Fruit fly (Drosophila melanogaster) whole organism, prepupa: ENCODE data around the gene rtv.

Experiments used
- Blimp-1 ChIP-seq: fragments of 200-800 bp; sonication (Bioruptor generic); optimal IDR thresholded peaks from 3 replicates; lab custom pipeline; 2017; ENCODE audit warnings: missing biosample characterization, missing genetic modification characterization, mild to moderate bottlenecking, moderate library complexity, missing genetic modification reagents
- CG10631 ChIP-seq: fragments of 200-800 bp; sonication (Bioruptor generic); optimal IDR thresholded peaks from 2 replicates; lab custom pipeline; 2016; ENCODE audit warnings: missing biosample characterization, missing genetic modification characterization
- CG10669 ChIP-seq: fragments of 200-800 bp; sonication (Bioruptor generic); optimal IDR thresholded peaks from 3 replicates; lab custom pipeline; 2018; ENCODE audit warnings: missing biosample characterization, mild to moderate bottlenecking, missing genetic modification characterization, moderate library complexity
- CG11294 ChIP-seq: fragments of 200-800 bp; sonication (Bioruptor generic); IDR thresholded peaks from 2 replicates; pipeline ENCODE4 v1.3.6; 2022; ENCODE audit warnings: missing biosample characterization, missing genetic modification characterization
- CG15336 ChIP-seq: fragments of 200-800 bp; sonication (Bioruptor generic); IDR thresholded peaks from 2 replicates; pipeline ENCODE4 v1.3.6; 2022; ENCODE audit warnings: missing biosample characterization, missing genetic modification characterization
- CG1621 ChIP-seq: fragments of 200-800 bp; sonication (Bioruptor generic); optimal IDR thresholded peaks from 3 replicates; lab custom pipeline; 2018; ENCODE audit warnings: missing biosample characterization, mild to moderate bottlenecking, missing genetic modification characterization
- CG3032 ChIP-seq: fragments of 200-800 bp; optimal IDR thresholded peaks from 2 replicates; lab custom pipeline; 2019; ENCODE audit warnings: missing biosample characterization, mild to moderate bottlenecking, missing genetic modification characterization, moderate library complexity
- CG31627 ChIP-seq: fragments of 200-800 bp; sonication (Bioruptor generic); optimal IDR thresholded peaks from 3 replicates; lab custom pipeline; 2016; ENCODE audit warnings: missing biosample characterization, missing genetic modification characterization
- CG6163 ChIP-seq: fragments of 200-800 bp; sonication (Bioruptor generic); IDR thresholded peaks from 3 replicates; pipeline ENCODE4 v1.3.6; 2022; ENCODE audit warnings: missing biosample characterization, missing genetic modification characterization
- CG6792 ChIP-seq: fragments of 200-800 bp; sonication (Bioruptor generic); optimal IDR thresholded peaks from 3 replicates; lab custom pipeline; 2016; ENCODE audit warnings: missing biosample characterization, missing genetic modification characterization
- CG6808 ChIP-seq: fragments of 200-800 bp; sonication (Bioruptor generic); optimal IDR thresholded peaks from 3 replicates; lab custom pipeline; 2017; ENCODE audit warnings: missing biosample characterization, missing genetic modification characterization, mild to moderate bottlenecking, moderate library complexity, missing genetic modification reagents
- CG6854 ChIP-seq: fragments of 200-800 bp; sonication (Bioruptor generic); optimal IDR thresholded peaks from 2 replicates; lab custom pipeline; 2017; ENCODE audit warnings: missing biosample characterization, mild to moderate bottlenecking, missing genetic modification characterization
- CG8119 ChIP-seq: fragments of 200-800 bp; sonication (Bioruptor generic); IDR thresholded peaks from 3 replicates; pipeline ENCODE4 v1.3.6; 2022; ENCODE audit warnings: missing biosample characterization, missing genetic modification characterization
- CG8319 ChIP-seq: fragments of 200-800 bp; sonication (Bioruptor generic); optimal IDR thresholded peaks from 3 replicates; lab custom pipeline; 2016; ENCODE audit warnings: missing biosample characterization, missing genetic modification characterization
- Eip78C ChIP-seq: fragments of 200-800 bp; sonication (Bioruptor generic); peaks from one replicate; lab custom pipeline; 2016; ENCODE audit warnings: missing biosample characterization, missing genetic modification characterization
- Eip93F ChIP-seq: fragments of 200-800 bp; sonication (Bioruptor generic); optimal IDR thresholded peaks from 2 replicates; lab custom pipeline; 2016; ENCODE audit warnings: missing biosample characterization, mild to moderate bottlenecking, missing genetic modification characterization
- Hr38 ChIP-seq: sonication (Bioruptor generic); optimal IDR thresholded peaks from 2 replicates; lab custom pipeline; 2016; ENCODE audit warnings: missing biosample characterization, missing genetic modification characterization
- Hr39 ChIP-seq: fragments of 200-800 bp; sonication (Bioruptor generic); optimal IDR thresholded peaks from 2 replicates; lab custom pipeline; 2016; ENCODE audit warnings: missing biosample characterization, missing genetic modification characterization
- Hr4 ChIP-seq: fragments of 200-800 bp; sonication (Bioruptor generic); optimal IDR thresholded peaks from 3 replicates; lab custom pipeline; 2016; ENCODE audit warnings: missing biosample characterization, missing genetic modification characterization
- Lpt ChIP-seq: fragments of 200-800 bp; sonication (Bioruptor generic); optimal IDR thresholded peaks from 3 replicates; lab custom pipeline; 2016; ENCODE audit warnings: missing biosample characterization, missing genetic modification characterization
- Sox102F ChIP-seq: fragments of 200-800 bp; sonication (Bioruptor generic); optimal IDR thresholded peaks from 2 replicates; lab custom pipeline; 2016; ENCODE audit warnings: missing biosample characterization, mild to moderate bottlenecking, missing genetic modification characterization
- achi ChIP-seq: fragments of 200-800 bp; sonication (Bioruptor generic); optimal IDR thresholded peaks from 3 replicates; lab custom pipeline; 2016; ENCODE audit warnings: missing biosample characterization, missing genetic modification characterization
- acj6 ChIP-seq: fragments of 200-800 bp; sonication (Bioruptor generic); optimal IDR thresholded peaks from 3 replicates; lab custom pipeline; 2016; ENCODE audit warnings: missing biosample characterization, missing genetic modification characterization
- cyc ChIP-seq: fragments of 200-800 bp; sonication (Bioruptor generic); optimal IDR thresholded peaks from 3 replicates; lab custom pipeline; 2016; ENCODE audit warnings: missing biosample characterization, missing genetic modification characterization
- dac ChIP-seq: fragments of 200-800 bp; sonication (Bioruptor generic); optimal IDR thresholded peaks from 2 replicates; lab custom pipeline; 2017; ENCODE audit warnings: missing biosample characterization, mild to moderate bottlenecking, missing genetic modification characterization
- eg ChIP-seq: fragments of 200-800 bp; sonication (Bioruptor generic); IDR thresholded peaks from 3 replicates; pipeline ENCODE4 v1.3.6; 2022; ENCODE audit warnings: missing biosample characterization, missing genetic modification characterization
- esn ChIP-seq: fragments of 200-800 bp; sonication (Bioruptor generic); optimal IDR thresholded peaks from 2 replicates; lab custom pipeline; 2016; ENCODE audit warnings: missing biosample characterization, mild to moderate bottlenecking, missing genetic modification characterization, moderate library complexity
- fd59A ChIP-seq: fragments of 200-800 bp; sonication (Bioruptor generic); optimal IDR thresholded peaks from 2 replicates; lab custom pipeline; 2017; ENCODE audit warnings: missing biosample characterization, mild to moderate bottlenecking, missing genetic modification characterization, missing genetic modification reagents
- fd85E ChIP-seq: fragments of 200-800 bp; sonication (Bioruptor generic); optimal IDR thresholded peaks from 3 replicates; lab custom pipeline; 2016; ENCODE audit warnings: missing biosample characterization, missing genetic modification characterization
- fkh ChIP-seq: fragments of 200-800 bp; sonication (Bioruptor generic); optimal IDR thresholded peaks from 3 replicates; lab custom pipeline; 2017; ENCODE audit warnings: missing biosample characterization, mild to moderate bottlenecking, missing genetic modification characterization, moderate library complexity
- salr ChIP-seq, 2 experiments: fragments of 200-800 bp; sonication (Bioruptor generic); optimal IDR thresholded peaks; 3 replicates each; lab custom pipeline; 2016 to 2018; ENCODE audit warnings: missing biosample characterization in 2 of 2, missing genetic modification characterization in 2 of 2, mild to moderate bottlenecking in 1 of 2
- spab ChIP-seq: fragments of 200-800 bp; sonication (Bioruptor generic); optimal IDR thresholded peaks from 2 replicates; lab custom pipeline; 2017; ENCODE audit warnings: missing biosample characterization, mild to moderate bottlenecking, missing genetic modification characterization, missing genetic modification reagents
- ss ChIP-seq, 2 experiments: fragments of 200-800 bp; sonication (Bioruptor generic); optimal IDR thresholded peaks; 2 replicates in 1 of 2; 3 replicates in 1 of 2; lab custom pipeline; 2017 to 2018; ENCODE audit warnings: mild to moderate bottlenecking in 2 of 2, missing biosample characterization in 2 of 2, missing genetic modification characterization in 2 of 2, moderate library complexity in 1 of 2
- svp ChIP-seq: fragments of 200-800 bp; sonication (Bioruptor generic); peaks from one replicate; lab custom pipeline; 2016; ENCODE audit warnings: missing biosample characterization, missing genetic modification characterization
- topi ChIP-seq: fragments of 200-800 bp; sonication (Bioruptor generic); optimal IDR thresholded peaks from 3 replicates; lab custom pipeline; 2016; ENCODE audit warnings: missing biosample characterization, missing genetic modification characterization

Gene rtv

DNA sequence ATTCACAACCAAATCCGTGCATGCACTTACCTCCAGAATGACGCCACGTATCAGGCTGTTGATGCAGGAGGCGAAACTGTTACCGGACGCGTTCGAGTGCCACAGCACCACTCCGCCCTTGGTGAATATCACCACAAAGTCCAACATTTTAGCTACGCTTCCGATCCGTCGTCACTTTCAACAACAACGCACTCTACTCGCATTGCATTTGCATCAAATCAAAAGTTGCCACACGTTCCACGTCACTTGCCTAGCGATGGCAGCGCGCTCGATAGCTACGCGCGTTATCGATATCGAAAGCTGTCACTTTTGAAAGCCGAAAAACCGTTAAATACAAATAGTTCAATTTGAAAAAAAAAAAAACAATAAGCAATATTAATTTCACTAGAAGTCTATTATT, 25.0 kb downstream of the rtv start, which contains the start of gene SrpRalpha:
Gene SrpRalpha, minus strand, starts transcription at position 260 of the 400 bp plus-strand sequence.
- TF ChIP-seq fkh (no peak), Hr4 (GFP tag; lab: Kevin White, UChicago) (no peak), CG11294 (GFP tag; lab: Robert Waterston, UW) (no peak), CG31627 (GFP tag; lab: Kevin White, UChicago) (no peak), esn (GFP tag; lab: Kevin White, UChicago) (peak; percentile 1), CG8119 (GFP tag; lab: Robert Waterston, UW) (no peak), CG6808 (no peak), achi (GFP tag; lab: Kevin White, UChicago) (peak; percentile 99), svp (no peak), spab (GFP tag; lab: Kevin White, UChicago) (no peak), topi (GFP tag; lab: Kevin White, UChicago) (no peak), acj6 (GFP tag; lab: Kevin White, UChicago) (no peak), CG10631 (no peak), CG15336 (GFP tag; lab: Robert Waterston, UW) (0 out of 2 replicates have a peak, but pooled peaks have one; percentile 15)

DNA sequence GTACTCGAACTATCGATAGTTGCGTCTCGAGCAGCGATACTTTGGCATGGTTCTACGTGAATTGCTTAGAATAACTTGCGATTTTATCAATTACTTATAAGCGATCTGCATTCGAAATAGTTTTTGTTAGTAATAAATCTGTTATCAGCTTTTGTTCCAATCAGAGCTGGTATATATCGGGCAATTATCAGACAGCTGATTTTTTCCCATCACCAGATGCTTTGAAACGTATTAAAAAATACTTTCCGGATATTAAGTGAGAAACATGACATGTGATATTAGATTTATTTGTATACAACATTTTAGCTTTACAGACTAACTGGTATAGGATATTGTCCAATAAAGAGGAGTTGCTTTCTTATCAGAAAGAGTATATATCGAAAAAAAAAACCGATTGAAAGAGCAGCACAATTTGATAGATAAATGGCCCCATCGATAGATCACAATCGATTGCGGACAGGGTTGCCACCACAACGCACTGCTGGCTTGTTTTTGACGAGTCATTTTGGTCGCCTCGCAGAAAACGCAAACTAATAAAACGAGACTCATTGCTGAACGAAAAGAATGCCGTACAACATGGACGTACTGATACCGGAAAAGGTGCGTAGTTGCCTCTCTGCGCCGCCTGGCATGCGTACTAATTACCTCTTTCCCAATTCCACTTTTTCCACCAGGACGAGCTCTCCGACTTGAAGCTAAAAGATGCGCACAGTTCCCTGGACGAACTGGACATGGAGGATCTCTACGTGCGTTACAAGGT, 28.9 kb downstream of the rtv start, which contains the start of gene Rpt3:
Gene Rpt3, plus strand, starts transcription at position 353 of the 760 bp plus-strand sequence.
- TF ChIP-seq topi (GFP tag; lab: Kevin White, UChicago) (peak; percentile 13), Eip78C (GFP tag; lab: Kevin White, UChicago) (peak; percentile 69), CG3032 (peak; percentile 5), CG8319 (no peak), dac (GFP tag; lab: Kevin White, UChicago) (no peak), cyc (peak; percentile 1), CG6854 (GFP tag; lab: Kevin White, UChicago) (peak; percentile 4), esn (GFP tag; lab: Kevin White, UChicago) (peak; percentile 38)

DNA sequence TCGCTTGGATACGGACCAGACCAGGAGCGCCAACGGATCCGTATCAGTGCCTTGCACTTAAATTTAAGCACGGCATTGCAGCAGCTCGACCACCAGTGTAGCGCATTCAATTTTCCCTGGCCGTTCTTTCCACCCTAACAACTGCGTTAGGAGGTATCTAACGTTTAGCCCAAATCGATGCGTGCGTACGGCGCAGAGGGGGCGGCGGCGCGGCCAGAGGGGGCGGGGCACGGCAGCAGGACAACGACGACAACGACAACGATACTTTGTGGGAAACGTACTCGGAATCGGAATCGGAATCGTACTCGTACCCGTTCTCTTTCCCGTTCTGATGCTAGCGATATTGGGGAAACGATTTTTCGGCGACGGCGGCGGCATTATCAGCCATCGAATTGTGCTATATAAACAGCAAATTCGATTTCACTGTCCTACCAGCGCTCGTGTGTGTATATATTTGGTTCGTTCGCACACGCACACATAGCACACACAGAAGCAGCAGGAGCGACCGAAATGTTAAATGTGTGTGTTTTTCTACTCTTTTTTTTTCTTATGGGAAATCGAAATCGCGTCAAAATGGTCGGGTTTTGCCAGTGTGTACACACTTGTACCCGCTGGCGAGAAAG, 29.6 kb downstream of the rtv start, which contains the start of gene CG11122:
Gene CG11122, minus strand, starts transcription at position 601 of the 623 bp plus-strand sequence.
- TF ChIP-seq CG6163 (GFP tag; lab: Robert Waterston, UW) (peak; percentile 60; the same call in 2 of the 3 replicates), fd59A (GFP tag; lab: Kevin White, UChicago) (no peak), Hr39 (no peak), Sox102F (GFP tag; lab: Kevin White, UChicago) (no peak), fkh (no peak), acj6 (GFP tag; lab: Kevin White, UChicago) (no peak), Lpt (GFP tag; lab: Kevin White, UChicago) (no peak), ss (GFP tag; optimal IDR thresholded peaks at IDR 0.05; lab: Kevin White, UChicago) (peak; percentile 31 to 38), Blimp-1 (GFP tag; lab: Kevin White, UChicago) (no peak), cyc (no peak)

DNA sequence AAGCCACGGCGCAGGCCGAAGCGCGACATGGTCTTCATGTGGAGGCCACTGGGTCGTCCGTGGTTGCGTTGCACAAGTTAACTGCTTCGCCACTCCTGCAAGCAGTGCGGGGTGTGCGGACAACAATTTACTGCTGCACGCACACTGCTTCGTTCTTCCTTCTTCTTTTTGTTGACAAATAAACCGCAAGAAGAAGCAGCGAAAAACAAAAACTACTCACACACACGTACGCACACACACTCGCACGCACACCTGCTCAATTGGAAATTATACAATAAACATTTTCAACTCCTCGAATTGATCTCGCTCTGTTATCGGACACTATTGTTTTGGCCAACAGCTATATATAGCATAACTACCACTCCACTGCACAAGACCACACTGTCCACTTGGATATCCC, 30.2 kb downstream of the rtv start:
- no peak for TF ChIP-seq CG8319
- peak; percentile 42; the same call in 1 of the 3 replicates for TF ChIP-seq CG6163 (GFP tag; lab: Robert Waterston, UW)
- TF ChIP-seq eg (GFP tag; lab: Robert Waterston, UW), result 0 out of 3 replicates have a peak, but pooled peaks have one; percentile 11
- peak in 1 of 2 experiments; percentile 39 for TF ChIP-seq salr (GFP tag; optimal IDR thresholded peaks at IDR 0.05; lab: Kevin White, UChicago)
- TF ChIP-seq cyc, result no peak
- TF ChIP-seq svp, result no peak
- peak; percentile 13 for TF ChIP-seq fd59A (GFP tag; lab: Kevin White, UChicago)
- TF ChIP-seq CG10669 (GFP tag; lab: Kevin White, UChicago), result no peak
- peak; percentile 83 for TF ChIP-seq CG1621 (tag; lab: Kevin White, UChicago)
- TF ChIP-seq CG6808, result no peak
- no peak for TF ChIP-seq Eip93F (GFP tag; lab: Kevin White, UChicago)
- TF ChIP-seq Hr38 (GFP tag; lab: Kevin White, UChicago), result no peak
- no peak for TF ChIP-seq Hr4 (GFP tag; lab: Kevin White, UChicago)
- no peak for TF ChIP-seq fd85E (GFP tag; lab: Kevin White, UChicago)
- no peak for TF ChIP-seq CG6792
